Fruit fly (Drosophila melanogaster): ENCODE results near the gene asun.

DNA sequence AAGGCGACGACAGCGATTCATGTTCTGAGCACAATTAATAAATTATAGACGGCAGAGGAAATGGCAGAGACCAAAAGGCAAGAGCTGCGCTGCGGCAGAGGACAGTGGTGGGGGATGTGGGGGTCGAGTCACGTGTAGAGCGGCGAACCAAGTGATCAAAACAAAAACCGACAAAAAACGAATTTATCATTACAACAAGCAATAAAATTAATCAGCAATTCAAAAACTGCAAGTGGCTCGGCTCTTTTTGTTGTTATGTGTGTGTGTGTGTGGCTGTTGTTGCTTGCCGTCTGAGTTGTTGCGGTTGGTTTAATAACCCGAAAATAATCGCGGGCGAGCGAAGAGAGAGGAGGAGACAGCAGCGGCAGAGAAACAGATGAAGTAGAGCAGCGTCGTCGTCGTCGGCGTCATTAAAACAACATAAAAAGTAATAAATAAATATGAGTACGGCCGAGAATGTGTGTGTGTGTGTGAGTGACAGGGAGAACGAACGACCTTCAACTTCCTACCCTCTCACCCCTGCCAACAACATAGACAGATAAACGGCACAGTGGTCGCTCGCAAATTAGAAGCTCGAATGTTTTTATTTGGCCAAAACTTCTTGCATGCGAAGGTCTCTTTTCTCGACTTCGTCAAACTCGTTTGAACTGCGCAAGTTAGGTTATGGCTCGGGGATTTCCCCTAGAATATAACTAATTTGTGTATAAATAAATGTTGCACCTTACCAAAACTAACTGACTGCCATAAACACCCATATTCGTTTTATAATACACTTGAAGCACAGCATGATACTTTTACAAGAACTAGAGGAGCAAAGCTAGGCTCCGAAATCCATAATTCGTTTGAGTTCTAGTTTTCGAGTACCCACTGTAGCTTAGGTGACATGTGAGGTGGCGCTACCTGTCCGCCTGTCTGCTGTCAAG is 32.4 kb upstream of the asun start:
- TF ChIP-seq CTCF (optimal IDR thresholded peaks at IDR 0.05) = no peak
- TF ChIP-seq CG8478 (optimal IDR thresholded peaks at IDR 0.05) = no peak
